Worm (Caenorhabditis elegans) whole organism, L4 larva: ENCODE data around the gene T28C12.15.
A peak's percentile ranks its signal among the peaks of the same experiment; 100 is the strongest.

Experiments
- D1046.2 ChIP-seq: fragments of 200-800 bp; sonication (Bioruptor generic); IDR thresholded peaks from 2 replicates; pipeline ENCODE4 v1.3.6; 2022; ENCODE audit warnings: missing genetic modification characterization, missing compliant biosample characterization
- F10B5.3 ChIP-seq: sonication (generic microtip); optimal IDR thresholded peaks from 2 replicates; lab custom pipeline; 2016; ENCODE audit warnings: mild to moderate bottlenecking, missing genetic modification characterization, missing compliant biosample characterization
- F26F4.8 ChIP-seq: fragments of 200-800 bp; sonication (Bioruptor generic); conservative IDR thresholded peaks from 2 replicates; pipeline ENCODE4 v1.3.6; 2022; ENCODE audit warnings: missing genetic modification characterization, missing compliant biosample characterization
- F44E2.7 ChIP-seq: fragments of 200-800 bp; sonication (Bioruptor generic); IDR thresholded peaks from 2 replicates; pipeline ENCODE4 v2.1.2; 2022; ENCODE audit warnings: missing genetic modification characterization, missing compliant biosample characterization
- T20F7.1 ChIP-seq: fragments of 200-800 bp; sonication (Bioruptor generic); optimal IDR thresholded peaks from 2 replicates; lab custom pipeline; 2018; ENCODE audit warnings: mild to moderate bottlenecking, missing genetic modification characterization, missing compliant biosample characterization
- T26A8.4 ChIP-seq: fragments of 200-800 bp; sonication (Bioruptor generic); IDR thresholded peaks from 2 replicates; pipeline ENCODE4 v1.3.6; 2022; ENCODE audit warnings: missing genetic modification characterization, missing compliant biosample characterization
- Y105C5A.15 ChIP-seq: fragments of 200-800 bp; sonication (Bioruptor generic); IDR thresholded peaks from 2 replicates; pipeline ENCODE4 v1.3.6; 2022; ENCODE audit warnings: missing genetic modification characterization, missing compliant biosample characterization
- Y48G9A.11 ChIP-seq: fragments of 200-800 bp; sonication (Bioruptor generic); IDR thresholded peaks from 2 replicates; pipeline ENCODE4 v1.3.6; 2022; ENCODE audit warnings: missing genetic modification reagents, missing genetic modification characterization, missing compliant biosample characterization
- aha-1 ChIP-seq: fragments of 150-350 bp; peaks from one replicate; lab custom pipeline; 2014; ENCODE audit warnings: missing biosample characterization, missing genetic modification characterization
- aly-2 ChIP-seq: sonication (generic microtip); optimal IDR thresholded peaks from 2 replicates; lab custom pipeline; 2018; ENCODE audit warnings: missing biosample characterization, missing genetic modification characterization
- ama-1 ChIP-seq: fragments of 150-350 bp; optimal IDR thresholded peaks from 2 replicates; lab custom pipeline; 2014; ENCODE audit warnings: inconsistent platforms, mixed read lengths
- arid-1 ChIP-seq: fragments of 200-800 bp; sonication (Bioruptor generic); conservative IDR thresholded peaks from 2 replicates; pipeline ENCODE4 v1.3.6; 2022; ENCODE audit warnings: missing genetic modification reagents, missing genetic modification characterization, missing compliant biosample characterization
- daf-12 ChIP-seq: fragments of 150-350 bp; optimal IDR thresholded peaks from 2 replicates; lab custom pipeline; 2014; ENCODE audit warnings: missing biosample characterization, missing genetic modification reagents, missing genetic modification characterization
- daf-16 ChIP-seq, 3 experiments: sonication (generic microtip); optimal IDR thresholded peaks; 2 replicates each; lab custom pipeline; 2016 to 2017; ENCODE audit warnings: missing genetic modification characterization in 3 of 3, missing genetic modification reagents in 3 of 3, mild to moderate bottlenecking in 2 of 3, missing compliant biosample characterization in 2 of 3, missing biosample characterization in 1 of 3, moderate library complexity in 1 of 3
- dpl-1 ChIP-seq: fragments of 150-350 bp; optimal IDR thresholded peaks from 2 replicates; lab custom pipeline; 2014; ENCODE audit warnings: missing biosample characterization, missing genetic modification reagents, missing genetic modification characterization
- dve-1 ChIP-seq: sonication (generic microtip); optimal IDR thresholded peaks from 2 replicates; lab custom pipeline; 2017; ENCODE audit warnings: antibody characterized with exemption, mild to moderate bottlenecking, missing genetic modification characterization, missing compliant biosample characterization; ENCODE audit not compliant: insufficient read depth
- egl-43 ChIP-seq: fragments of 200-800 bp; sonication (Bioruptor generic); IDR thresholded peaks from 2 replicates; pipeline ENCODE4 v1.3.6; 2022; ENCODE audit warnings: missing genetic modification reagents, missing genetic modification characterization, missing compliant biosample characterization
- fkh-10 ChIP-seq: fragments of 150-350 bp; optimal IDR thresholded peaks from 2 replicates; lab custom pipeline; 2014; ENCODE audit warnings: missing biosample characterization, missing genetic modification reagents, missing genetic modification characterization
- fos-1 ChIP-seq: fragments of 150-350 bp; optimal IDR thresholded peaks from 2 replicates; lab custom pipeline; 2014; ENCODE audit warnings: missing biosample characterization, missing genetic modification characterization
- gei-8 ChIP-seq: fragments of 200-800 bp; sonication (Bioruptor generic); optimal IDR thresholded peaks from 2 replicates; lab custom pipeline; 2018; ENCODE audit warnings: mild to moderate bottlenecking, missing genetic modification characterization, missing compliant biosample characterization
- hlh-11 ChIP-seq: fragments of 200-800 bp; sonication (Bioruptor generic); optimal IDR thresholded peaks from 2 replicates; lab custom pipeline; 2018; ENCODE audit warnings: mild to moderate bottlenecking, missing genetic modification characterization, missing compliant biosample characterization
- hlh-30 ChIP-seq: sonication (generic microtip); optimal IDR thresholded peaks from 2 replicates; lab custom pipeline; 2017; ENCODE audit warnings: antibody characterized with exemption, mild to moderate bottlenecking, missing genetic modification characterization, missing compliant biosample characterization; ENCODE audit not compliant: insufficient read depth
- lin-1 ChIP-seq: fragments of 200-800 bp; sonication (Bioruptor generic); IDR thresholded peaks from 2 replicates; pipeline ENCODE4 v1.3.6; 2022; ENCODE audit warnings: missing genetic modification reagents, missing genetic modification characterization, missing compliant biosample characterization
- lin-38 ChIP-seq: fragments of 200-800 bp; sonication (Bioruptor generic); IDR thresholded peaks from 2 replicates; pipeline ENCODE4 v1.3.6; 2022; ENCODE audit warnings: missing genetic modification reagents, missing genetic modification characterization, missing compliant biosample characterization
- mdl-1 ChIP-seq, 2 experiments: fragments of 150-350 bp in 1 of 2; sonication (generic microtip) in 1 of 2; optimal IDR thresholded peaks; 2 replicates each; lab custom pipeline; 2014 to 2017; ENCODE audit warnings: missing biosample characterization in 2 of 2, missing genetic modification characterization in 2 of 2
- mdt-29 ChIP-seq: fragments of 200-800 bp; sonication (Bioruptor generic); IDR thresholded peaks from 2 replicates; pipeline ENCODE4 v1.3.6; 2022; ENCODE audit warnings: missing genetic modification reagents, missing genetic modification characterization, missing compliant biosample characterization
- mep-1 ChIP-seq: fragments of 150-350 bp; sonication (generic microtip); optimal IDR thresholded peaks from 3 replicates; lab custom pipeline; 2014; ENCODE audit warnings: missing biosample characterization, missing genetic modification characterization
- mxl-3 ChIP-seq: fragments of 200-800 bp; sonication (Bioruptor generic); optimal IDR thresholded peaks from 2 replicates; lab custom pipeline; 2018; ENCODE audit warnings: mild to moderate bottlenecking, missing genetic modification characterization, missing compliant biosample characterization
- nhr-111 ChIP-seq: fragments of 200-800 bp; sonication (Bioruptor generic); optimal IDR thresholded peaks from 2 replicates; lab custom pipeline; 2018; ENCODE audit warnings: mild to moderate bottlenecking, missing genetic modification characterization, missing compliant biosample characterization
- nhr-25 ChIP-seq: sonication (generic microtip); optimal IDR thresholded peaks from 2 replicates; lab custom pipeline; 2017; ENCODE audit warnings: missing genetic modification characterization, mild to moderate bottlenecking, missing compliant biosample characterization, antibody characterized with exemption, moderate library complexity, borderline replicate concordance; ENCODE audit not compliant: insufficient read depth
- nhr-28 ChIP-seq: fragments of 150-350 bp; optimal IDR thresholded peaks from 2 replicates; lab custom pipeline; 2014; ENCODE audit warnings: missing biosample characterization, missing genetic modification characterization
- nhr-48 ChIP-seq: sonication (generic microtip); optimal IDR thresholded peaks from 2 replicates; lab custom pipeline; 2016; ENCODE audit warnings: mild to moderate bottlenecking, missing genetic modification characterization, missing compliant biosample characterization
- nhr-6 ChIP-seq: fragments of 150-350 bp; optimal IDR thresholded peaks from 2 replicates; lab custom pipeline; 2014; ENCODE audit warnings: missing biosample characterization, missing genetic modification characterization
- nhr-76 ChIP-seq: fragments of 150-350 bp; optimal IDR thresholded peaks from 2 replicates; lab custom pipeline; 2014; ENCODE audit warnings: missing biosample characterization, missing genetic modification characterization
- nhr-77 ChIP-seq: fragments of 150-350 bp; optimal IDR thresholded peaks from 2 replicates; lab custom pipeline; 2014; ENCODE audit warnings: missing biosample characterization, missing genetic modification characterization
- pha-4 ChIP-seq, 2 experiments: fragments of 150-350 bp in 1 of 2; fragments of 200-800 bp in 1 of 2; sonication (Bioruptor generic) in 1 of 2; IDR thresholded peaks in 1 of 2; optimal IDR thresholded peaks in 1 of 2; 2 replicates each; pipeline versions ENCODE4 v1.3.6 to Lab custom; 2014 to 2022; ENCODE audit warnings: missing genetic modification characterization in 2 of 2, missing genetic modification reagents in 2 of 2, missing biosample characterization in 1 of 2, missing compliant biosample characterization in 1 of 2
- php-3 ChIP-seq: fragments of 200-800 bp; sonication (Bioruptor generic); IDR thresholded peaks from 2 replicates; pipeline ENCODE4 v1.3.6; 2022; ENCODE audit warnings: missing genetic modification reagents, missing genetic modification characterization, missing compliant biosample characterization
- pqm-1 ChIP-seq: sonication (generic microtip); optimal IDR thresholded peaks from 2 replicates; lab custom pipeline; 2017; ENCODE audit warnings: missing biosample characterization, missing genetic modification characterization
- rbr-2 ChIP-seq: sonication (generic microtip); optimal IDR thresholded peaks from 2 replicates; lab custom pipeline; 2016; ENCODE audit warnings: missing genotype, missing genetic modification characterization, missing compliant biosample characterization
- sdz-12 ChIP-seq: fragments of 200-800 bp; sonication (Bioruptor generic); optimal IDR thresholded peaks from 2 replicates; lab custom pipeline; 2018; ENCODE audit warnings: mild to moderate bottlenecking, missing genetic modification characterization, missing compliant biosample characterization
- set-16 ChIP-seq: fragments of 200-800 bp; sonication (Bioruptor generic); IDR thresholded peaks from 2 replicates; pipeline ENCODE4 v1.3.6; 2022; ENCODE audit warnings: missing genetic modification reagents, missing genetic modification characterization, missing compliant biosample characterization
- skn-1 ChIP-seq: fragments of 150-350 bp; optimal IDR thresholded peaks from 2 replicates; lab custom pipeline; 2014; ENCODE audit warnings: missing biosample characterization, missing genetic modification characterization
- snpc-4 ChIP-seq: fragments of 150-350 bp; optimal IDR thresholded peaks from 2 replicates; lab custom pipeline; 2014; ENCODE audit warnings: missing biosample characterization, missing genetic modification characterization
- spr-3 ChIP-seq: fragments of 200-800 bp; sonication (Bioruptor generic); optimal IDR thresholded peaks from 2 replicates; lab custom pipeline; 2018; ENCODE audit warnings: mild to moderate bottlenecking, missing genetic modification characterization, missing compliant biosample characterization
- tra-1 ChIP-seq: fragments of 200-800 bp; sonication (Bioruptor generic); IDR thresholded peaks from 2 replicates; pipeline ENCODE4 v1.3.6; 2022; ENCODE audit warnings: missing genetic modification reagents, missing genetic modification characterization, missing compliant biosample characterization
- unc-130 ChIP-seq: sonication (generic microtip); optimal IDR thresholded peaks from 2 replicates; lab custom pipeline; 2016; ENCODE audit warnings: missing genetic modification reagents, missing genetic modification characterization, missing compliant biosample characterization
- unc-39 ChIP-seq: sonication (generic microtip); optimal IDR thresholded peaks from 2 replicates; lab custom pipeline; 2017; ENCODE audit warnings: missing biosample characterization, missing genetic modification characterization
- unc-62 ChIP-seq, 3 experiments: fragments of 150-350 bp in 1 of 3; sonication (generic microtip); optimal IDR thresholded peaks in 2 of 3; peaks in 1 of 3; 1 replicate in 1 of 3; 2 replicates in 2 of 3; lab custom pipeline; 2014 to 2017; ENCODE audit warnings: missing biosample characterization in 3 of 3, missing genetic modification characterization in 3 of 3, missing genetic modification reagents in 3 of 3, missing genotype in 1 of 3
- zfp-2 ChIP-seq: sonication (generic microtip); optimal IDR thresholded peaks from 2 replicates; lab custom pipeline; 2016; ENCODE audit warnings: mild to moderate bottlenecking, missing genetic modification characterization, missing compliant biosample characterization
- zip-2 ChIP-seq: fragments of 150-350 bp; optimal IDR thresholded peaks from 2 replicates; lab custom pipeline; 2014; ENCODE audit warnings: missing biosample characterization, missing genetic modification characterization
- ztf-7 ChIP-seq: fragments of 150-350 bp; optimal IDR thresholded peaks from 2 replicates; lab custom pipeline; 2014; ENCODE audit warnings: missing biosample characterization, missing genetic modification characterization

Gene T28C12.15

ce11 chrV:6292401-6292800 is 29.2 kb downstream of the T28C12.15 start, which contains the start of gene K12B6.9:
TSS of gene K12B6.9 (minus strand) at chrV:6292666.
- TF ChIP-seq unc-62 (GFP tag; optimal IDR thresholded peaks at IDR 0.05 in 1 of 2; lab: Kevin White, UChicago): peak in 1 of 2 experiments; percentile 54
- TF ChIP-seq unc-62 (tag; optimal IDR thresholded peaks at IDR 0.05; lab: Kevin White, UChicago): no peak
- peak; percentile 48 for TF ChIP-seq nhr-28 (tag; lab: Kevin White, UChicago)
- TF ChIP-seq mdt-29 (GFP tag; lab: Robert Waterston, UW): no peak
- no peak for TF ChIP-seq Y48G9A.11 (GFP tag; lab: Robert Waterston, UW)
- TF ChIP-seq tra-1 (GFP tag; lab: Robert Waterston, UW): no peak
- no peak for TF ChIP-seq D1046.2 (GFP tag; lab: Robert Waterston, UW)
- TF ChIP-seq daf-12 (tag; lab: Kevin White, UChicago): no peak
- TF ChIP-seq fos-1 (tag; lab: Kevin White, UChicago): no peak
- TF ChIP-seq arid-1 (GFP tag; lab: Robert Waterston, UW): no peak
- TF ChIP-seq lin-1 (GFP tag; lab: Robert Waterston, UW): no peak
- peak; percentile 34 for TF ChIP-seq aha-1
- no peak for TF ChIP-seq unc-39 (tag; lab: Kevin White, UChicago)
- TF ChIP-seq egl-43: no peak
- no peak for TF ChIP-seq gei-8 (GFP tag; lab: Kevin White, UChicago)
- no peak for TF ChIP-seq ztf-7 (tag; lab: Kevin White, UChicago)
- no peak for TF ChIP-seq nhr-76 (tag; lab: Kevin White, UChicago)
- no peak for TF ChIP-seq mep-1 (tag; lab: Kevin White, UChicago)
- TF ChIP-seq unc-130 (GFP tag; lab: Kevin White, UChicago): no peak
- TF ChIP-seq nhr-48: no peak
- peak; percentile 36 for TF ChIP-seq hlh-30 (tag; lab: Kevin White, UChicago)
- no peak for TF ChIP-seq lin-38 (GFP tag; lab: Robert Waterston, UW)
- peak; percentile 76 for TF ChIP-seq pqm-1
- TF ChIP-seq T20F7.1 (GFP tag; lab: Kevin White, UChicago): no peak
- TF ChIP-seq nhr-77 (tag; lab: Kevin White, UChicago): no peak
- TF ChIP-seq hlh-11 (tag; lab: Kevin White, UChicago): peak; percentile 48
- TF ChIP-seq fkh-10 (GFP tag; lab: Kevin White, UChicago): no peak
- peak; percentile 39 for TF ChIP-seq dve-1
- no peak for TF ChIP-seq pha-4 (GFP tag; IDR thresholded peaks at IDR 0.05; lab: Robert Waterston, UW)
- TF ChIP-seq pha-4 (tag; optimal IDR thresholded peaks at IDR 0.05; lab: Kevin White, UChicago): no peak
- no peak for TF ChIP-seq snpc-4 (tag; lab: Kevin White, UChicago)
- TF ChIP-seq ama-1 (lab: Kevin White, UChicago): no peak
- no peak for TF ChIP-seq rbr-2 (tag; lab: Kevin White, UChicago)
- TF ChIP-seq aly-2 (tag; lab: Kevin White, UChicago): no peak
- TF ChIP-seq daf-16 (GFP tag; optimal IDR thresholded peaks at IDR 0.05; lab: Kevin White, UChicago): no peak
- TF ChIP-seq daf-16 (tag; optimal IDR thresholded peaks at IDR 0.05; lab: Kevin White, UChicago): peak; percentile 43
- no peak for TF ChIP-seq zip-2 (tag; lab: Kevin White, UChicago)
- TF ChIP-seq sdz-12 (GFP tag; lab: Kevin White, UChicago): no peak
- no peak for TF ChIP-seq F10B5.3 (tag; lab: Kevin White, UChicago)
- no peak for TF ChIP-seq nhr-6
- no peak for TF ChIP-seq F26F4.8 (GFP tag; lab: Robert Waterston, UW)
- no peak for TF ChIP-seq dpl-1 (GFP tag; lab: Kevin White, UChicago)
- TF ChIP-seq nhr-111 (GFP tag; lab: Kevin White, UChicago): no peak
- no peak for TF ChIP-seq mdl-1 (tag; optimal IDR thresholded peaks at IDR 0.05; lab: Kevin White, UChicago)
- TF ChIP-seq nhr-25 (tag; lab: Kevin White, UChicago): no peak
- TF ChIP-seq zfp-2 (tag; lab: Kevin White, UChicago): no peak
- TF ChIP-seq spr-3 (GFP tag; lab: Kevin White, UChicago): no peak
- TF ChIP-seq F44E2.7: no peak
- TF ChIP-seq skn-1: no peak
- peak; percentile 61; the same call in 1 of the 2 replicates for TF ChIP-seq php-3 (GFP tag; lab: Robert Waterston, UW)
- no peak for TF ChIP-seq set-16 (GFP tag; lab: Robert Waterston, UW)
- TF ChIP-seq Y105C5A.15 (GFP tag; lab: Robert Waterston, UW): no peak
- no peak for TF ChIP-seq T26A8.4 (GFP tag; lab: Robert Waterston, UW)
- no peak for TF ChIP-seq mxl-3
